Worm (Caenorhabditis elegans) whole organism, late embryonic: ENCODE results near the gene mrps-11.

ENCODE experiments used
- C38D4.7 ChIP-seq: fragments of 200-800 bp; sonication (Bioruptor generic); optimal IDR thresholded peaks from 2 replicates; lab custom pipeline; 2018; ENCODE audit warnings: mild to moderate bottlenecking, missing genetic modification characterization, moderate library complexity, missing compliant biosample characterization
- F13H6.1 ChIP-seq: sonication (generic microtip); optimal IDR thresholded peaks from 2 replicates; lab custom pipeline; 2016; ENCODE audit warnings: missing genetic modification characterization, missing compliant biosample characterization
- T23F11.4 ChIP-seq: fragments of 200-800 bp; sonication (Bioruptor generic); optimal IDR thresholded peaks from 2 replicates; lab custom pipeline; 2018; ENCODE audit warnings: mild to moderate bottlenecking, missing genetic modification characterization, missing compliant biosample characterization
- ahr-1 ChIP-seq: sonication (generic microtip); optimal IDR thresholded peaks from 2 replicates; lab custom pipeline; 2016; ENCODE audit warnings: missing genetic modification characterization, missing compliant biosample characterization
- ama-1 ChIP-seq: fragments of 150-350 bp; optimal IDR thresholded peaks from 2 replicates; lab custom pipeline; 2014
- ceh-14 ChIP-seq: sonication (generic microtip); optimal IDR thresholded peaks from 2 replicates; lab custom pipeline; 2016; ENCODE audit warnings: missing genotype, missing genetic modification characterization, missing compliant biosample characterization
- ceh-18 ChIP-seq: sonication (generic microtip); optimal IDR thresholded peaks from 2 replicates; lab custom pipeline; 2016; ENCODE audit warnings: missing genetic modification characterization, missing compliant biosample characterization
- ceh-19 ChIP-seq: fragments of 200-800 bp; sonication (Bioruptor generic); optimal IDR thresholded peaks from 2 replicates; lab custom pipeline; 2018; ENCODE audit warnings: mild to moderate bottlenecking, missing genetic modification characterization, missing compliant biosample characterization
- ceh-24 ChIP-seq: sonication (generic microtip); optimal IDR thresholded peaks from 2 replicates; lab custom pipeline; 2016; ENCODE audit warnings: mild to moderate bottlenecking, missing genetic modification characterization, missing compliant biosample characterization
- ceh-31 ChIP-seq: sonication (generic microtip); optimal IDR thresholded peaks from 2 replicates; lab custom pipeline; 2016; ENCODE audit warnings: missing genetic modification characterization, missing compliant biosample characterization
- ceh-34 ChIP-seq: sonication (generic microtip); optimal IDR thresholded peaks from 2 replicates; lab custom pipeline; 2016; ENCODE audit warnings: mild to moderate bottlenecking, missing genetic modification characterization, missing compliant biosample characterization
- ceh-48 ChIP-seq: sonication (generic microtip); optimal IDR thresholded peaks from 2 replicates; lab custom pipeline; 2016; ENCODE audit warnings: missing genetic modification characterization, inconsistent platforms, missing compliant biosample characterization
- ceh-6 ChIP-seq: fragments of 200-800 bp; sonication (Bioruptor generic); optimal IDR thresholded peaks from 2 replicates; lab custom pipeline; 2018; ENCODE audit warnings: mild to moderate bottlenecking, missing genetic modification characterization, missing compliant biosample characterization
- ceh-9 ChIP-seq: sonication (generic microtip); optimal IDR thresholded peaks from 2 replicates; lab custom pipeline; 2016; ENCODE audit warnings: mild to moderate bottlenecking, missing genetic modification characterization, inconsistent platforms, missing compliant biosample characterization
- elt-2 ChIP-seq: sonication (generic microtip); optimal IDR thresholded peaks from 2 replicates; lab custom pipeline; 2016; ENCODE audit warnings: missing genetic modification reagents, missing genetic modification characterization, missing compliant biosample characterization
- eyg-1 ChIP-seq: sonication (generic microtip); optimal IDR thresholded peaks from 2 replicates; lab custom pipeline; 2016; ENCODE audit warnings: missing genotype, missing genetic modification characterization, missing compliant biosample characterization
- fax-1 ChIP-seq: sonication (generic microtip); optimal IDR thresholded peaks from 2 replicates; lab custom pipeline; 2016; ENCODE audit warnings: missing genotype, missing genetic modification characterization, missing compliant biosample characterization
- fkh-6 ChIP-seq: sonication (generic microtip); optimal IDR thresholded peaks from 2 replicates; lab custom pipeline; 2016; ENCODE audit warnings: missing genetic modification characterization, missing compliant biosample characterization
- hlh-13 ChIP-seq: fragments of 200-800 bp; sonication (Bioruptor generic); optimal IDR thresholded peaks from 2 replicates; lab custom pipeline; 2018; ENCODE audit warnings: mild to moderate bottlenecking, missing genetic modification characterization, missing compliant biosample characterization
- hlh-15 ChIP-seq: sonication (generic microtip); optimal IDR thresholded peaks from 2 replicates; lab custom pipeline; 2016; ENCODE audit warnings: missing genetic modification characterization, missing compliant biosample characterization
- hlh-30 ChIP-seq: sonication (generic microtip); optimal IDR thresholded peaks from 2 replicates; lab custom pipeline; 2017; ENCODE audit warnings: antibody characterized with exemption, missing genetic modification characterization, missing compliant biosample characterization; ENCODE audit not compliant: insufficient read depth
- hlh-8 ChIP-seq: sonication (generic microtip); optimal IDR thresholded peaks from 2 replicates; lab custom pipeline; 2016; ENCODE audit warnings: missing genotype, missing genetic modification characterization, missing compliant biosample characterization
- lin-11 ChIP-seq: fragments of 200-800 bp; sonication (Bioruptor generic); optimal IDR thresholded peaks from 2 replicates; lab custom pipeline; 2018; ENCODE audit warnings: mild to moderate bottlenecking, missing genetic modification characterization, missing compliant biosample characterization
- madf-2 ChIP-seq: sonication (generic microtip); optimal IDR thresholded peaks from 2 replicates; lab custom pipeline; 2017; ENCODE audit warnings: missing genetic modification characterization, missing compliant biosample characterization
- nfya-1 ChIP-seq: sonication (generic microtip); optimal IDR thresholded peaks from 2 replicates; lab custom pipeline; 2017; ENCODE audit warnings: missing genetic modification characterization, mild to moderate bottlenecking, missing compliant biosample characterization, antibody characterized with exemption, moderate library complexity
- nhr-232 ChIP-seq: sonication (generic microtip); optimal IDR thresholded peaks from 2 replicates; lab custom pipeline; 2016; ENCODE audit warnings: missing genetic modification characterization, missing compliant biosample characterization
- npax-4 ChIP-seq: sonication (generic microtip); optimal IDR thresholded peaks from 2 replicates; lab custom pipeline; 2016; ENCODE audit warnings: missing genetic modification characterization, missing compliant biosample characterization
- pag-3 ChIP-seq: sonication (generic microtip); optimal IDR thresholded peaks from 2 replicates; lab custom pipeline; 2016; ENCODE audit warnings: missing compliant biosample characterization, missing genetic modification characterization, borderline replicate concordance
- pat-9 ChIP-seq: fragments of 200-800 bp; sonication (Bioruptor generic); optimal IDR thresholded peaks from 2 replicates; lab custom pipeline; 2018; ENCODE audit warnings: mild to moderate bottlenecking, missing genetic modification characterization, moderate library complexity, missing compliant biosample characterization
- pax-1 ChIP-seq: fragments of 150-350 bp; optimal IDR thresholded peaks from 2 replicates; lab custom pipeline; 2014; ENCODE audit warnings: missing biosample characterization, missing genetic modification characterization
- pha-4 ChIP-seq: fragments of 150-350 bp; optimal IDR thresholded peaks from 2 replicates; lab custom pipeline; 2018; ENCODE audit warnings: missing biosample characterization, missing genetic modification reagents, missing genetic modification characterization
- pros-1 ChIP-seq: fragments of 150-350 bp; optimal IDR thresholded peaks from 2 replicates; lab custom pipeline; 2014; ENCODE audit warnings: missing biosample characterization, missing genetic modification reagents, missing genetic modification characterization
- ref-2 ChIP-seq: sonication (generic microtip); optimal IDR thresholded peaks from 2 replicates; lab custom pipeline; 2016; ENCODE audit warnings: missing genetic modification characterization, missing compliant biosample characterization
- rnt-1 ChIP-seq: sonication (generic microtip); optimal IDR thresholded peaks from 2 replicates; lab custom pipeline; 2016; ENCODE audit warnings: missing genetic modification characterization, missing compliant biosample characterization
- sox-2 ChIP-seq: fragments of 200-800 bp; sonication (Bioruptor generic); IDR thresholded peaks from 2 replicates; pipeline ENCODE4 v1.3.6; 2022; ENCODE audit warnings: missing genetic modification reagents, missing genetic modification characterization, missing compliant biosample characterization
- tbx-2 ChIP-seq: sonication (generic microtip); optimal IDR thresholded peaks from 2 replicates; lab custom pipeline; 2016; ENCODE audit warnings: missing genetic modification characterization, missing compliant biosample characterization
- unc-3 ChIP-seq, 2 experiments: fragments of 200-800 bp in 1 of 2; sonication (Bioruptor generic) in 1 of 2; sonication (generic microtip) in 1 of 2; conservative IDR thresholded peaks in 1 of 2; optimal IDR thresholded peaks in 1 of 2; 2 replicates each; pipeline versions ENCODE4 v1.3.6 to Lab custom; 2016 to 2022; ENCODE audit warnings: missing compliant biosample characterization in 2 of 2, missing genetic modification characterization in 2 of 2, missing genetic modification reagents in 1 of 2
- unc-42 ChIP-seq: sonication (generic microtip); optimal IDR thresholded peaks from 2 replicates; lab custom pipeline; 2016; ENCODE audit warnings: missing genotype, missing genetic modification characterization, missing compliant biosample characterization
- unc-55 ChIP-seq: sonication (generic microtip); optimal IDR thresholded peaks from 2 replicates; lab custom pipeline; 2017; ENCODE audit warnings: missing biosample characterization, missing genetic modification reagents, missing genetic modification characterization
- unc-86 ChIP-seq: sonication (generic microtip); optimal IDR thresholded peaks from 2 replicates; lab custom pipeline; 2016; ENCODE audit warnings: missing genetic modification characterization, missing compliant biosample characterization

The mrps-11 gene

ce11 chrV:12460583-12460982 is 33.8 kb downstream of the mrps-11 start:
- no peak for TF ChIP-seq pat-9 (tag; lab: Kevin White, UChicago)
- no peak for TF ChIP-seq npax-4 (tag; lab: Kevin White, UChicago)
- no peak for TF ChIP-seq ahr-1 (tag; lab: Kevin White, UChicago)
- no peak for TF ChIP-seq hlh-30 (tag; lab: Kevin White, UChicago)
- TF ChIP-seq F13H6.1 (tag; lab: Kevin White, UChicago): no peak
- no peak for TF ChIP-seq hlh-13 (GFP tag; lab: Kevin White, UChicago)
- no peak for TF ChIP-seq C38D4.7 (GFP tag; lab: Kevin White, UChicago)
- TF ChIP-seq unc-42: no peak
- TF ChIP-seq pha-4 (tag; lab: Kevin White, UChicago): no peak
- no peak for TF ChIP-seq pag-3 (tag; lab: Kevin White, UChicago)

- no peak for TF ChIP-seq ceh-31 (tag; lab: Kevin White, UChicago)
- TF ChIP-seq lin-11 (tag; lab: Kevin White, UChicago): no peak
- no peak for TF ChIP-seq pha-4 (tag; lab: Kevin White, UChicago)
- TF ChIP-seq ceh-34 (tag; lab: Kevin White, UChicago): no peak
- TF ChIP-seq ceh-24 (tag; lab: Kevin White, UChicago): no peak
- no peak for TF ChIP-seq unc-86 (tag; lab: Kevin White, UChicago)
- no peak for TF ChIP-seq unc-55 (GFP tag; lab: Kevin White, UChicago)
- TF ChIP-seq eyg-1 (tag; lab: Kevin White, UChicago): no peak
- no peak for TF ChIP-seq ceh-18 (tag; lab: Kevin White, UChicago)
- no peak for TF ChIP-seq ceh-48
- no peak for TF ChIP-seq T23F11.4
Observed at ce11 chrV:12455695-12456094, 38.7 kb downstream of the mrps-11 start.

ce11 chrV:12450441-12450840 is 44.0 kb downstream of the mrps-11 start, which contains the start of gene F28C1.1:
TSS of gene F28C1.1 (plus strand) at chrV:12450805.
- TF ChIP-seq pha-4 (tag; lab: Kevin White, UChicago): no peak
- peak; percentile 11 for TF ChIP-seq elt-2 (tag; lab: Kevin White, UChicago)

- TF ChIP-seq C38D4.7 (GFP tag; lab: Kevin White, UChicago): no peak
- no peak for TF ChIP-seq ceh-48
- no peak for TF ChIP-seq fkh-6
- TF ChIP-seq T23F11.4: no peak
- no peak for TF ChIP-seq ceh-14
- no peak for TF ChIP-seq sox-2 (GFP tag; lab: Robert Waterston, UW)
- TF ChIP-seq rnt-1 (tag; lab: Kevin White, UChicago): no peak
- TF ChIP-seq unc-3 (GFP tag; conservative IDR thresholded peaks at IDR 0.05; lab: Robert Waterston, UW): no peak
- TF ChIP-seq unc-3 (tag; optimal IDR thresholded peaks at IDR 0.05; lab: Kevin White, UChicago): no peak
- no peak for TF ChIP-seq nfya-1 (tag; lab: Kevin White, UChicago)
- TF ChIP-seq ceh-31 (tag; lab: Kevin White, UChicago): no peak
- TF ChIP-seq ref-2 (tag; lab: Kevin White, UChicago): no peak
- TF ChIP-seq ama-1 (lab: Kevin White, UChicago): no peak
- TF ChIP-seq unc-42: no peak
Observed at ce11 chrV:12449902-12450301, 44.5 kb downstream of the mrps-11 start, which contains the start of gene C54D10.10. TSS of gene C54D10.10 (minus strand) at chrV:12450002.

ce11 chrV:12446895-12447294 is 47.5 kb downstream of the mrps-11 start, which contains the start of the genes pals-38 and C54D10.9:
TSS of gene pals-38 (minus strand) at chrV:12446995.
TSS of gene C54D10.9 (plus strand) at chrV:12447153.
- TF ChIP-seq hlh-13 (GFP tag; lab: Kevin White, UChicago) (no peak), ceh-24 (tag; lab: Kevin White, UChicago) (no peak), madf-2 (tag; lab: Kevin White, UChicago) (no peak), pros-1 (tag; lab: Kevin White, UChicago) (no peak), ama-1 (lab: Kevin White, UChicago) (no peak), hlh-8 (no peak), ceh-6 (no peak), ceh-18 (tag; lab: Kevin White, UChicago) (no peak), pax-1 (no peak), elt-2 (tag; lab: Kevin White, UChicago) (no peak), pag-3 (tag; lab: Kevin White, UChicago) (no peak), nhr-232 (tag; lab: Kevin White, UChicago) (no peak), fax-1 (tag; lab: Kevin White, UChicago) (no peak), tbx-2 (tag; lab: Kevin White, UChicago) (no peak), ceh-9 (tag; lab: Kevin White, UChicago) (no peak), ceh-19 (no peak), hlh-15 (tag; lab: Kevin White, UChicago) (no peak), npax-4 (tag; lab: Kevin White, UChicago) (no peak)
- TF ChIP-seq, all 69 proteins: peak for 0
